Worm (Caenorhabditis elegans) whole organism, L3 larva: ENCODE measurements around the gene K05D4.9.
A peak's percentile ranks its signal among the peaks of the same experiment; 100 is the strongest.

Experiments used
- R02D3.7 ChIP-seq: fragments of 150-350 bp; optimal IDR thresholded peaks from 2 replicates; lab custom pipeline; 2014; ENCODE audit warnings: missing biosample characterization, missing genetic modification characterization
- aly-2 ChIP-seq: fragments of 150-350 bp; optimal IDR thresholded peaks from 2 replicates; lab custom pipeline; 2014; ENCODE audit warnings: missing biosample characterization, missing genetic modification characterization
- ama-1 ChIP-seq: fragments of 150-350 bp; optimal IDR thresholded peaks from 2 replicates; lab custom pipeline; 2018
- ceh-16 ChIP-seq: sonication (generic microtip); optimal IDR thresholded peaks from 2 replicates; lab custom pipeline; 2017; ENCODE audit warnings: missing biosample characterization, missing genetic modification characterization
- egl-27 ChIP-seq: sonication (generic microtip); optimal IDR thresholded peaks from 4 replicates; lab custom pipeline; 2017; ENCODE audit warnings: missing biosample characterization, missing genetic modification reagents, missing genetic modification characterization
- egl-5 ChIP-seq: fragments of 150-350 bp; optimal IDR thresholded peaks from 2 replicates; lab custom pipeline; 2017; ENCODE audit warnings: missing biosample characterization, missing genetic modification reagents, missing genetic modification characterization, inconsistent platforms
- elt-2 ChIP-seq: sonication (generic microtip); optimal IDR thresholded peaks from 2 replicates; lab custom pipeline; 2016; ENCODE audit warnings: missing genetic modification reagents, mild to moderate bottlenecking, missing genetic modification characterization, missing compliant biosample characterization
- elt-3 ChIP-seq, 3 experiments: fragments of 150-350 bp in 1 of 3; sonication (generic microtip) in 2 of 3; optimal IDR thresholded peaks; 2 replicates in 2 of 3; 4 replicates in 1 of 3; lab custom pipeline; 2014 to 2017; ENCODE audit warnings: missing biosample characterization in 3 of 3, missing genetic modification characterization in 3 of 3
- fkh-10 ChIP-seq: sonication (generic microtip); optimal IDR thresholded peaks from 2 replicates; lab custom pipeline; 2017; ENCODE audit warnings: missing biosample characterization, missing genetic modification reagents, missing genetic modification characterization
- fkh-2 ChIP-seq: fragments of 150-350 bp; optimal IDR thresholded peaks from 2 replicates; lab custom pipeline; 2014; ENCODE audit warnings: missing biosample characterization, missing genetic modification reagents, missing genetic modification characterization
- hmg-11 ChIP-seq: sonication (generic microtip); optimal IDR thresholded peaks from 2 replicates; lab custom pipeline; 2016; ENCODE audit warnings: missing genetic modification characterization, missing compliant biosample characterization
- lin-15B ChIP-seq: fragments of 150-350 bp; optimal IDR thresholded peaks from 2 replicates; lab custom pipeline; 2014; ENCODE audit warnings: missing biosample characterization, missing genetic modification characterization
- mdl-1 ChIP-seq: fragments of 150-350 bp; optimal IDR thresholded peaks from 2 replicates; lab custom pipeline; 2014; ENCODE audit warnings: missing biosample characterization, missing genetic modification characterization
- mml-1 ChIP-seq: fragments of 150-350 bp; sonication (generic microtip); optimal IDR thresholded peaks from 3 replicates; lab custom pipeline; 2014; ENCODE audit warnings: missing biosample characterization, missing genetic modification characterization
- nhr-11 ChIP-seq: fragments of 150-350 bp; optimal IDR thresholded peaks from 2 replicates; lab custom pipeline; 2014; ENCODE audit warnings: missing biosample characterization, missing genetic modification characterization
- nhr-23 ChIP-seq: fragments of 150-350 bp; optimal IDR thresholded peaks from 2 replicates; lab custom pipeline; 2014; ENCODE audit warnings: missing biosample characterization, missing genetic modification reagents, missing genetic modification characterization
- nhr-237 ChIP-seq: fragments of 150-350 bp; optimal IDR thresholded peaks from 2 replicates; lab custom pipeline; 2014; ENCODE audit warnings: missing biosample characterization, missing genetic modification characterization
- nhr-25 ChIP-seq: sonication (generic microtip); optimal IDR thresholded peaks from 2 replicates; lab custom pipeline; 2017; ENCODE audit warnings: missing biosample characterization, missing genetic modification characterization
- nhr-43 ChIP-seq: sonication (generic microtip); optimal IDR thresholded peaks from 2 replicates; lab custom pipeline; 2016; ENCODE audit warnings: mild to moderate bottlenecking, missing genetic modification characterization, missing compliant biosample characterization; ENCODE audit not compliant: poor library complexity, severe bottlenecking
- nhr-76 ChIP-seq: fragments of 150-350 bp; sonication (generic microtip); optimal IDR thresholded peaks from 5 replicates; lab custom pipeline; 2014; ENCODE audit warnings: missing biosample characterization, missing genetic modification characterization
- pha-4 ChIP-seq: fragments of 150-350 bp; optimal IDR thresholded peaks from 2 replicates; lab custom pipeline; 2014; ENCODE audit warnings: missing biosample characterization, missing genetic modification reagents, missing genetic modification characterization
- pqm-1 ChIP-seq: fragments of 150-350 bp; optimal IDR thresholded peaks from 2 replicates; lab custom pipeline; 2017; ENCODE audit warnings: missing biosample characterization, missing genetic modification characterization, inconsistent platforms
- skn-1 ChIP-seq: fragments of 150-350 bp; optimal IDR thresholded peaks from 2 replicates; lab custom pipeline; 2014; ENCODE audit warnings: missing biosample characterization, missing genetic modification characterization
- tbx-2 ChIP-seq: sonication (generic microtip); optimal IDR thresholded peaks from 2 replicates; lab custom pipeline; 2016; ENCODE audit warnings: mild to moderate bottlenecking, missing genetic modification characterization, missing compliant biosample characterization
- ztf-4 ChIP-seq: fragments of 150-350 bp; optimal IDR thresholded peaks from 2 replicates; lab custom pipeline; 2014; ENCODE audit warnings: missing biosample characterization, missing genetic modification characterization

Gene K05D4.9

ce11 chrV:16127401-16127800 lies 44.2 kb downstream of the K05D4.9 start, which contains the start of gene fbxa-143:
Gene fbxa-143 (minus strand): TSS chrV:16127501.
- TF ChIP-seq aly-2 (no peak), mdl-1 (tag; lab: Kevin White, UChicago) (no peak), nhr-23 (tag; lab: Kevin White, UChicago) (no peak), fkh-2 (tag; lab: Kevin White, UChicago) (no peak)

ce11 chrV:16124739-16125138 lies 46.9 kb downstream of the K05D4.9 start, which contains the start of gene nhr-111:
Gene nhr-111 (minus strand): TSS chrV:16124839.
- TF ChIP-seq egl-27 (tag; lab: Kevin White, UChicago) (no peak), nhr-43 (no peak), nhr-25 (tag; lab: Kevin White, UChicago) (no peak), R02D3.7 (tag; lab: Kevin White, UChicago) (no peak), ceh-16 (no peak), nhr-76 (tag; lab: Kevin White, UChicago) (no peak), elt-3 (tag; optimal IDR thresholded peaks at IDR 0.05; lab: Kevin White, UChicago) (no peak), hmg-11 (no peak), pha-4 (tag; lab: Kevin White, UChicago) (no peak), egl-5 (no peak), pqm-1 (tag; lab: Kevin White, UChicago) (no peak), nhr-23 (tag; lab: Kevin White, UChicago) (no peak), ama-1 (no peak), nhr-11 (no peak), fkh-10 (GFP tag; lab: Kevin White, UChicago) (no peak), aly-2 (no peak), skn-1 (tag; lab: Kevin White, UChicago) (no peak)

ce11 chrV:16121451-16121850 lies 50.2 kb downstream of the K05D4.9 start:
- TF ChIP-seq ztf-4 (tag; lab: Kevin White, UChicago) (no peak), nhr-237 (no peak), pqm-1 (tag; lab: Kevin White, UChicago) (peak; percentile 1), aly-2 (no peak), pha-4 (tag; lab: Kevin White, UChicago) (peak; percentile 56)

- TF ChIP-seq fkh-10 (GFP tag; lab: Kevin White, UChicago) (no peak), pha-4 (tag; lab: Kevin White, UChicago) (peak; percentile 57), elt-2 (peak; percentile 67), ceh-16 (no peak)
- TF ChIP-seq, all 47 proteins: peak for 2
These were observed 50.7 kb downstream of the K05D4.9 start, which contains the start of gene skr-3 for ce11 chrV:16120922-16121321. Gene skr-3 (plus strand): TSS chrV:16121084.

- TF ChIP-seq nhr-237 (no peak), mml-1 (tag; lab: Kevin White, UChicago) (no peak), lin-15B (tag; lab: Kevin White, UChicago) (no peak), nhr-23 (tag; lab: Kevin White, UChicago) (no peak), R02D3.7 (tag; lab: Kevin White, UChicago) (no peak), tbx-2 (tag; lab: Kevin White, UChicago) (no peak)
These were observed 51.1 kb downstream of the K05D4.9 start for ce11 chrV:16120499-16120898.
